Worm (Caenorhabditis elegans): ENCODE measurements around the gene F01F1.15.
A peak's percentile ranks its signal among the peaks of the same experiment; 100 is the strongest.

Gene F01F1.15

DNA sequence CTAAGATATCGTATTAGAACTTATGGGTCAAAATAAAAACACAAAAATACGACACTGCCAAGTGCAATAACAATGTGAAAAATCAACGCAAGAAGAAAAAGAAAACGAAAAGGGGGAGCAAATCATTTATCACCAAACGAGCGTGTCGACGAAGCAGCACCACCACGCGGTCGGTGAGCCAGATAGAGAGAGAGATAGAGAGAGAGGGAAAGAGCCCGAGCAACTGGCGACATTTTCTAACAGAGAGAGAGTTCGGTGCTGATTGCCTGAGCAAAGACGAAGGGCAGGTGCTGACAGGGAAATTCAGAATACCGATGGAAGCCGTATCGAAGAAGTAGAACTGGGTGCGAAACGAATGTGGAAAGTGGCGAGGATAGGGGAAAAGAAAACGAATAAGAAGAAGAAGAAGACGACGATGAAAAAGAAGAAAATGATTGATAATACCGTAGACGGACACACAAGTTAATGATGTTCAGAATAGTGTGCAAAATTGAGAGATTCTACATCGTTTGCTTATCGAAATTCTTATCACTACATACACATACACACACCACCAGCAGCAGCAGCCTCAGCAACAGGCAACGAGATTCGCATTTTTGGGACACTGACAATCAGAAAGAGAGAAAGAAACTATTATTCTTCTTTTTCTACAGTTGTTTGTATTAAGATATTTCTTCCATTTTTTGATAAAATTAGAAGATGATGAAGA lies 34.0 kb downstream of the F01F1.15 start (continued):
- TF ChIP-seq dmd-9 (GFP tag; IDR thresholded peaks at IDR 0.05) = no peak
- peak; percentile 13; the same call in 1 of the 2 replicates for TF ChIP-seq ceh-20 (GFP tag; IDR thresholded peaks at IDR 0.05)
- TF ChIP-seq aha-1 (tag) = peak; percentile 68
- peak; percentile 92 for TF ChIP-seq nhr-28 (tag; optimal IDR thresholded peaks at IDR 0.05)
- TF ChIP-seq dmd-6 (GFP tag; IDR thresholded peaks at IDR 0.05) = peak; percentile 71
- peak; percentile 66 for TF ChIP-seq mes-2 (tag; optimal IDR thresholded peaks at IDR 0.05; ENCODE audit: poor library complexity, severe bottlenecking)
- 0 out of 2 replicates have a peak, but pooled peaks have one; percentile 44 for TF ChIP-seq lin-1 (GFP tag; IDR thresholded peaks at IDR 0.05)
- TF ChIP-seq hlh-11 (tag; optimal IDR thresholded peaks at IDR 0.05) = peak; percentile 82
- TF ChIP-seq Y75B8A.6 (GFP tag; IDR thresholded peaks at IDR 0.05) = no peak
- peak; percentile 91 for TF ChIP-seq pqm-1 (tag; optimal IDR thresholded peaks at IDR 0.05)
- no peak for TF ChIP-seq fos-1 (tag; optimal IDR thresholded peaks at IDR 0.05)

DNA sequence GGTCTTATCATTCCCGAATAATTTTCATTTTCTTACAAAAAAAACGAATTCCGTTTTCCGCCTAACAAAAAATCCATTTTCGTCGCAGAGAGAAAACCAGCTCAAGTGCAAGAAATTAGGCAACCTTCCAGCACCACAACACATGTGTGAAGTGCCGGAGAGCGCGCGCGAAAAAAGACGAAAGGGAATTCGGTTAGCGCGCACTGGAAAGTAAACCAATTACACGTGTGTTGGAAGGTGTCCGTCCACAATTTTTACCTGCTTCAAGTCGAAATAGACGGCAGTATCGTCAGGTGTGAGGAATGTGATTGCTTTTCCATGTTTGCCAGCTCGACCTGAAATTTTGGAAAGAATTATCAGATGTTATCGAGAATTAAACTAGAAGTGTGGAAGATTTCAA lies 34.7 kb downstream of the F01F1.15 start:
- TF ChIP-seq ZK337.2 (GFP tag; IDR thresholded peaks at IDR 0.05) = no peak
- peak; percentile 39 for TF ChIP-seq ces-1 (GFP tag; optimal IDR thresholded peaks at IDR 0.05)
- TF ChIP-seq aha-1 (tag) = peak; percentile 80
- TF ChIP-seq zfp-2 (tag; optimal IDR thresholded peaks at IDR 0.05) = no peak
- TF ChIP-seq egl-27 (tag; optimal IDR thresholded peaks at IDR 0.05) = no peak
- no peak for TF ChIP-seq madf-9 (GFP tag; conservative IDR thresholded peaks at IDR 0.05)
- TF ChIP-seq lin-13 (GFP tag; optimal IDR thresholded peaks at IDR 0.05) = no peak
- no peak for TF ChIP-seq nhr-76 (tag; optimal IDR thresholded peaks at IDR 0.05)
- peak; percentile 26 for TF ChIP-seq ama-1 (optimal IDR thresholded peaks at IDR 0.05)
- TF ChIP-seq spr-1 (tag; optimal IDR thresholded peaks at IDR 0.05) = no peak
- no peak for TF ChIP-seq duxl-1 (tag; optimal IDR thresholded peaks at IDR 0.05; ENCODE audit: poor library complexity)
- TF ChIP-seq unc-39 (tag; optimal IDR thresholded peaks at IDR 0.05) = no peak
- no peak for TF ChIP-seq ctbp-1 (GFP tag; IDR thresholded peaks at IDR 0.05)
- TF ChIP-seq vab-7 (GFP tag; IDR thresholded peaks at IDR 0.05) = 0 out of 2 replicates have a peak, but pooled peaks have one; percentile 15
- no peak for TF ChIP-seq pha-4 (GFP tag; IDR thresholded peaks at IDR 0.05)
- no peak for TF ChIP-seq pha-4 (tag; optimal IDR thresholded peaks at IDR 0.05)

DNA sequence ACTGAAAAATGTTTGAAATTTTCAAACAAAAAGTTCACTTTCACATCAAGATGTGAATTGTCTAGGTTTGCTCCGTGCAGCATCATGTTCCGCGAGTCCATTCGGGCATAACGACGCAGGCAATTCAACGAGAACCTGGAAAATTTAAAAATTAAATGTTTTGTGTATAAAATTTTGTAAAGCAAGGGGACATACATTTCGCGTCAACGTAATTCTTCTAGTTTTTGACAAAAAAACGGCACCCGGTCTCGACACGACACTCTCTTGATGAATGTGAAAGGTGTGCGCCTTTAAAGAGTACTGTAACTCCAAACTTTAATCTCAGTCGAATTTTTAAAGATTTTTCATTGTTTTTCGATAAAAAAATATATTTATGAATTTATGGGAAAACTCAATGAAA lies 35.3 kb downstream of the F01F1.15 start, which contains the start of gene R12B2.6:
Gene R12B2.6 (minus strand): TSS at position 101 of the 400 bp plus-strand sequence.
- TF ChIP-seq aha-1 (tag) (no peak), lsy-2 (tag; optimal IDR thresholded peaks at IDR 0.05) (no peak), arid-1 (GFP tag; conservative IDR thresholded peaks at IDR 0.05) (no peak), mxl-2 (GFP tag; conservative IDR thresholded peaks at IDR 0.05) (no peak), Y75B8A.6 (GFP tag; IDR thresholded peaks at IDR 0.05) (no peak), vab-7 (GFP tag; IDR thresholded peaks at IDR 0.05) (no peak), ceh-82 (tag; optimal IDR thresholded peaks at IDR 0.05) (no peak), rbr-2 (tag; optimal IDR thresholded peaks at IDR 0.05) (no peak), mep-1 (tag; optimal IDR thresholded peaks at IDR 0.05) (no peak), snpc-4 (tag; optimal IDR thresholded peaks at IDR 0.05) (no peak), ctbp-1 (GFP tag; IDR thresholded peaks at IDR 0.05) (no peak), T26A8.4 (GFP tag; IDR thresholded peaks at IDR 0.05) (no peak), nhr-10 (tag; optimal IDR thresholded peaks at IDR 0.05) (no peak)

DNA sequence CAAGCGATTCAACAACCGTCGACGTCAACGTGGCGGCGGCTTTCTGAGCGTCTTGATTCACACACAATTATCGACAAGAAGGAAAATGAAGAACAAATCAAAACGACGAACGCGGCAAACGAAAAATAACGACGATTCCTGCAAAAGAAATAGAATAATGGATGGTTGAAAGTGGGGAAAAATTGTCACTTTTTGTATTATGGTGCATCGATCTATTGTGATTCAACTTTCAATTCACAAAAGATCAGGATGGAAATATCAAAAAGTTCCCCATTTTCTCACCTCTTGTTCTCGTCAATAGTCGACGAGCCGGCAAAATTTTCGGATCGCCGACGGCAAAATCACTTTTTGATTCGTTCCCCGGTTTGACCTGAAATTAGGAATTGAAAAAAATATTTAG lies 36.0 kb downstream of the F01F1.15 start, which contains the start of the genes R12B2.13 and mdt-15:
Gene R12B2.13 (minus strand): TSS at position 101 of the 400 bp plus-strand sequence.
Gene mdt-15 (minus strand): TSS at position 376 of the 400 bp plus-strand sequence.
- no peak for TF ChIP-seq arid-1 (GFP tag; conservative IDR thresholded peaks at IDR 0.05)
- no peak for TF ChIP-seq zip-2 (tag; optimal IDR thresholded peaks at IDR 0.05)
- TF ChIP-seq nhr-102 (tag; optimal IDR thresholded peaks at IDR 0.05) = no peak
- TF ChIP-seq lin-38 (GFP tag; IDR thresholded peaks at IDR 0.05) = no peak
- no peak for TF ChIP-seq zfp-3 (GFP tag; conservative IDR thresholded peaks at IDR 0.05)
- TF ChIP-seq attf-4 (tag; optimal IDR thresholded peaks at IDR 0.05) = no peak
- TF ChIP-seq zip-11 (GFP tag; IDR thresholded peaks at IDR 0.05) = no peak
- no peak for TF ChIP-seq pha-4 (GFP tag; IDR thresholded peaks at IDR 0.05)
- TF ChIP-seq pha-4 (tag; optimal IDR thresholded peaks at IDR 0.05) = no peak
- no peak for TF ChIP-seq vab-7 (GFP tag; IDR thresholded peaks at IDR 0.05)
- TF ChIP-seq madf-9 (GFP tag; conservative IDR thresholded peaks at IDR 0.05) = no peak
- no peak for TF ChIP-seq nhr-237 (tag; optimal IDR thresholded peaks at IDR 0.05)
- no peak for TF ChIP-seq nhr-42 (GFP tag; IDR thresholded peaks at IDR 0.05)
- no peak for TF ChIP-seq lsy-2 (tag; optimal IDR thresholded peaks at IDR 0.05)
- TF ChIP-seq ztf-7 (tag; optimal IDR thresholded peaks at IDR 0.05) = no peak
- TF ChIP-seq ceh-28 (tag; optimal IDR thresholded peaks at IDR 0.05) = no peak
- no peak for TF ChIP-seq nhr-76 (tag; optimal IDR thresholded peaks at IDR 0.05)

Measured in whole organism, L4 larva.